Worm (Caenorhabditis elegans) whole organism, early embryonic: ENCODE measurements around the gene fbxb-118.

Experiments
- B0310.2 ChIP-seq: sonication (generic microtip); optimal IDR thresholded peaks from 2 replicates; lab custom pipeline; 2016; ENCODE audit warnings: mild to moderate bottlenecking, missing genetic modification characterization, missing compliant biosample characterization
- F13C5.2 ChIP-seq: sonication (generic microtip); optimal IDR thresholded peaks from 2 replicates; lab custom pipeline; 2017; ENCODE audit warnings: mild to moderate bottlenecking, missing genetic modification characterization, inconsistent platforms, missing compliant biosample characterization
- aly-1 ChIP-seq: sonication (generic microtip); optimal IDR thresholded peaks from 2 replicates; lab custom pipeline; 2016; ENCODE audit warnings: missing genetic modification characterization, missing compliant biosample characterization
- ama-1 ChIP-seq: fragments of 150-350 bp; optimal IDR thresholded peaks from 2 replicates; lab custom pipeline; 2014
- ceh-13 ChIP-seq: fragments of 200-800 bp; sonication (Bioruptor generic); optimal IDR thresholded peaks from 2 replicates; lab custom pipeline; 2018; ENCODE audit warnings: mild to moderate bottlenecking, missing genetic modification characterization, missing compliant biosample characterization
- ceh-36 ChIP-seq: sonication (generic microtip); optimal IDR thresholded peaks from 2 replicates; lab custom pipeline; 2016; ENCODE audit warnings: missing genetic modification characterization, inconsistent platforms, missing compliant biosample characterization
- ets-7 ChIP-seq: sonication (generic microtip); optimal IDR thresholded peaks from 2 replicates; lab custom pipeline; 2016; ENCODE audit warnings: missing genotype, missing genetic modification characterization, missing compliant biosample characterization
- flt-1 ChIP-seq: fragments of 200-800 bp; sonication (Bioruptor generic); IDR thresholded peaks from 2 replicates; pipeline ENCODE4 v1.3.6; 2022; ENCODE audit warnings: missing genetic modification characterization, missing compliant biosample characterization
- hmbx-1 ChIP-seq: sonication (generic microtip); optimal IDR thresholded peaks from 2 replicates; lab custom pipeline; 2016; ENCODE audit warnings: mild to moderate bottlenecking, missing genetic modification characterization, missing compliant biosample characterization
- hmg-4 ChIP-seq: fragments of 200-800 bp; sonication (Bioruptor generic); optimal IDR thresholded peaks from 2 replicates; lab custom pipeline; 2018; ENCODE audit warnings: mild to moderate bottlenecking, missing genetic modification characterization, missing compliant biosample characterization
- hnd-1 ChIP-seq: sonication (generic microtip); optimal IDR thresholded peaks from 2 replicates; lab custom pipeline; 2016; ENCODE audit warnings: missing genetic modification characterization, missing compliant biosample characterization
- pes-1 ChIP-seq: fragments of 200-800 bp; sonication (Bioruptor generic); IDR thresholded peaks from 2 replicates; pipeline ENCODE4 v1.3.6; 2022; ENCODE audit warnings: missing genetic modification reagents, missing genetic modification characterization, missing compliant biosample characterization
- scrt-1 ChIP-seq: fragments of 200-800 bp; sonication (Bioruptor generic); IDR thresholded peaks from 2 replicates; pipeline ENCODE4 v1.3.6; 2022; ENCODE audit warnings: missing genetic modification characterization, missing compliant biosample characterization
- sea-1 ChIP-seq: fragments of 200-800 bp; sonication (Bioruptor generic); conservative IDR thresholded peaks from 2 replicates; pipeline ENCODE4 v1.3.6; 2022; ENCODE audit warnings: missing genetic modification characterization, missing compliant biosample characterization
- tbx-11 ChIP-seq: fragments of 200-800 bp; sonication (Bioruptor generic); IDR thresholded peaks from 2 replicates; pipeline ENCODE4 v1.3.6; 2022; ENCODE audit warnings: missing genetic modification characterization, missing compliant biosample characterization
- tbx-37 ChIP-seq: fragments of 200-800 bp; sonication (Bioruptor generic); conservative IDR thresholded peaks from 2 replicates; pipeline ENCODE4 v1.3.6; 2022; ENCODE audit warnings: missing genetic modification reagents, missing genetic modification characterization, missing compliant biosample characterization
- tra-4 ChIP-seq: sonication (generic microtip); optimal IDR thresholded peaks from 2 replicates; lab custom pipeline; 2017; ENCODE audit warnings: missing genetic modification characterization, missing compliant biosample characterization

Gene fbxb-118

DNA sequence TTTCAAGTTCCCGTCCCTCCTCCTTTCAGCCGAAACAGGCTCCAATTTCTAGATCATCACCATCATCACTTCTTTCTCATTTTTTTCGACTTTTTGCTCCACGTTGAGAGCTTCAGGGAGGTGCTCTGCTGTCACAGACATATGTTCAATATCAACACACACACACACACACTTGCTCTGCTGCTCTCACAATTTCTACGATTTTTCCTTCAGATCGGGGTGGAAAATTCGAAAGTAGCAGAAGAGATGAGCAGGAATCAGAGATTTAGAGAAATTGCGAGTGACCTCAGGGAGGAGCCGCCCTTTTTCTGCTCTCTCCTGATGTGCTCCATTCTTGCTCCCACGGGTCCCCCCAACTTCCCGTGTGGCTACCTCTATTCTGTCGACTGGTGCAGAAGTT is 25.4 kb downstream of the fbxb-118 start, which contains the start of gene pqn-48:
pqn-48 (plus strand) TSS at position 344 of the 400 bp plus-strand sequence.
- TF ChIP-seq tra-4 (tag; lab: Kevin White, UChicago) (no peak), ama-1 (lab: Kevin White, UChicago) (no peak), ceh-13 (no peak), hmg-4 (GFP tag; lab: Kevin White, UChicago) (no peak), hmbx-1 (no peak), ets-7 (tag; lab: Kevin White, UChicago) (no peak), sea-1 (GFP tag; lab: Robert Waterston, UW) (no peak)

- TF ChIP-seq scrt-1 (GFP tag; lab: Robert Waterston, UW) (no peak), pes-1 (GFP tag; lab: Robert Waterston, UW) (no peak), sea-1 (GFP tag; lab: Robert Waterston, UW) (no peak), hmbx-1 (no peak), ceh-36 (no peak), hnd-1 (tag; lab: Kevin White, UChicago) (no peak), tbx-37 (GFP tag; lab: Robert Waterston, UW) (no peak), F13C5.2 (no peak), hmg-4 (GFP tag; lab: Kevin White, UChicago) (no peak), aly-1 (no peak), tra-4 (tag; lab: Kevin White, UChicago) (no peak), flt-1 (GFP tag; lab: Robert Waterston, UW) (no peak), ets-7 (tag; lab: Kevin White, UChicago) (no peak), B0310.2 (no peak), tbx-11 (GFP tag; lab: Robert Waterston, UW) (no peak), ceh-13 (no peak), ama-1 (lab: Kevin White, UChicago) (no peak)
These were observed 31.6 kb downstream of the fbxb-118 start, which contains the start of gene K07D4.4 for ce11 chrII:4032293-4032692. Gene K07D4.4, minus strand, starts transcription at chrII:4032393.

ce11 chrII:4028276-4028675 is 35.6 kb downstream of the fbxb-118 start, which contains the start of gene K07D4.9:
Gene K07D4.9, plus strand, starts transcription at chrII:4028576.
- TF ChIP-seq B0310.2: no peak
- TF ChIP-seq ets-7 (tag; lab: Kevin White, UChicago): no peak
- no peak for TF ChIP-seq aly-1
- no peak for TF ChIP-seq tra-4 (tag; lab: Kevin White, UChicago)
- no peak for TF ChIP-seq ceh-13

DNA sequence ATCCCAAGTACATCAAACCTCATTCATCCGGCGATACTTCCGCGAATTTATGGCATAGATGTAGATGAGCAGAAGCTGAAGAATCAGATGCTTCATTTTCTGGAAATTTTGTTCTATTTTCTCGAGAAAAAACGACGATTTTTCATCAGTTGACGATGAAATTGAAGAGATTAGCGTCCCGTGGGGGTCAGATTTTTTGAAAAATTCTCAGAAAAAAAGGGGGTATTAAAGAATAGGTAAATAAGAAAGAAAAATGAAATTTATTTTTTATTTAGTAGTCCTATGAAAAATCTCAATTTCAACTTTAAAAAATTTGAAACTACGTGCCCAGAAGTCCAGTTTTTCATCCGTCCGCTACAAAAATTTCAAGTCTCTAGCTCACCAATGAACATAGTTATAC is 38.4 kb downstream of the fbxb-118 start, which contains the start of gene K07D4.5:
K07D4.5 (minus strand) TSS at position 101 of the 400 bp plus-strand sequence.
- TF ChIP-seq tbx-37 (GFP tag; lab: Robert Waterston, UW) (no peak), pes-1 (GFP tag; lab: Robert Waterston, UW) (no peak), hnd-1 (tag; lab: Kevin White, UChicago) (no peak), tra-4 (tag; lab: Kevin White, UChicago) (no peak), flt-1 (GFP tag; lab: Robert Waterston, UW) (no peak)

DNA sequence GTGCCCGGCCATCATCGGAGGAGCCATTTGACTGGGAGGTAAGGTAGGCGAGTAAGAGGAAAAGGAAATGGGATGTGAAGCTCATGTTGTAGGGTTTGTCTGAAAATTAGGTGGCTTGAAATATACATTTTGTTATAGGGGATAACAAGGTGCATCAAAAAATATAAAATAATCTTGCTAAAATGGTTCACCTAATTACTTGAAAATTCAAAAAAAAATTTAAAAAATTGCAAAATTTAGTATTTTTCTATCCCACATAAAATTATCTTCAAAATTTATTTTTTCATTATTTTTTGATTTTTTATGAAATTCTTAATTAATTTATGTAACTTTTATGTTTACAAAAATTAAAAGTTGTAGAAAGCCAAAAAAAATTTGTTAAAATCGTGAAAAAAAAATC is 45.3 kb downstream of the fbxb-118 start, which contains the start of gene K07D4.6:
K07D4.6 (minus strand) TSS at position 101 of the 400 bp plus-strand sequence.
- TF ChIP-seq ceh-36 (no peak), hmg-4 (GFP tag; lab: Kevin White, UChicago) (no peak), hmbx-1 (no peak), ets-7 (tag; lab: Kevin White, UChicago) (no peak), hnd-1 (tag; lab: Kevin White, UChicago) (no peak)
